Worm (Caenorhabditis elegans) whole organism, L4 larva: Measurements from ENCODE around the gene F56H9.9.

Experiments used
- F37D6.2 ChIP-seq: sonication (generic microtip); optimal IDR thresholded peaks from 2 replicates; lab custom pipeline; 2016; ENCODE audit warnings: mild to moderate bottlenecking, missing genetic modification characterization, missing compliant biosample characterization
- ceh-20 ChIP-seq: fragments of 200-800 bp; sonication (Bioruptor generic); IDR thresholded peaks from 2 replicates; pipeline ENCODE4 v1.3.6; 2022; ENCODE audit warnings: missing genetic modification reagents, missing genetic modification characterization, missing compliant biosample characterization
- ceh-44 ChIP-seq: fragments of 200-800 bp; sonication (Bioruptor generic); IDR thresholded peaks from 2 replicates; pipeline ENCODE4 v1.3.6; 2022; ENCODE audit warnings: missing genetic modification reagents, missing genetic modification characterization, missing compliant biosample characterization
- ctbp-1 ChIP-seq: fragments of 200-800 bp; sonication (Bioruptor generic); IDR thresholded peaks from 2 replicates; pipeline ENCODE4 v1.3.6; 2022; ENCODE audit warnings: missing genetic modification reagents, missing genetic modification characterization, missing compliant biosample characterization
- daf-8 ChIP-seq: fragments of 200-800 bp; sonication (Bioruptor generic); IDR thresholded peaks from 2 replicates; pipeline ENCODE4 v1.3.6; 2022; ENCODE audit warnings: missing genetic modification characterization, missing compliant biosample characterization
- egl-43 ChIP-seq: fragments of 200-800 bp; sonication (Bioruptor generic); IDR thresholded peaks from 2 replicates; pipeline ENCODE4 v1.3.6; 2022; ENCODE audit warnings: missing genetic modification reagents, missing genetic modification characterization, missing compliant biosample characterization
- nhr-11 ChIP-seq: fragments of 150-350 bp; optimal IDR thresholded peaks from 2 replicates; lab custom pipeline; 2014; ENCODE audit warnings: missing biosample characterization, missing genetic modification characterization
- pqm-1 ChIP-seq: sonication (generic microtip); optimal IDR thresholded peaks from 2 replicates; lab custom pipeline; 2017; ENCODE audit warnings: missing biosample characterization, missing genetic modification characterization
- tag-97 ChIP-seq: fragments of 200-800 bp; sonication (Bioruptor generic); IDR thresholded peaks from 2 replicates; pipeline ENCODE4 v1.3.6; 2022; ENCODE audit warnings: missing genetic modification characterization, missing compliant biosample characterization
- ztf-11 ChIP-seq: fragments of 150-350 bp; optimal IDR thresholded peaks from 2 replicates; lab custom pipeline; 2014; ENCODE audit warnings: missing biosample characterization, missing genetic modification characterization

DNA sequence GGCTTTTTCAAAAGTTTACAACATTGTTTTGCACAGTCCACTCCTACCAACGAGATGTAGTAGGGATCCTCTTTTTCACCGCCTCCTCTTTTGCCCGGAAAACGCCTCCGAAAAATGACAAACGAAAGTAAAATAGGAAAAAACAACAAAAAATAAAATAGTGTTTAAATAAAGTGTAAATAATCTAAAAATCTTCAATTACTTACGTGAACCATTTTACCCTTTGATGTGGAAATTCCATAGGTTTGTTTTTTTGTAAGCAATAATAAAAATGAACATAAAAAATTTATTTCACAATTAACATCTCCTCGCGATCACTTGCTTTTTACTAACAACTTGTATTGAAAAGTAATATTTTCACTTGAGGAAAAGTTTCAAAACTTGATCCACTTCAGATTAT lies 36.2 kb downstream of the F56H9.9 start, which contains the start of gene C14C10.1:
- TF ChIP-seq ztf-11 (tag; lab: Kevin White, UChicago) (no peak), egl-43 (GFP tag; lab: Robert Waterston, UW) (no peak), nhr-11 (tag; lab: Kevin White, UChicago) (no peak), ceh-44 (GFP tag; lab: Robert Waterston, UW) (no peak), ctbp-1 (GFP tag; lab: Robert Waterston, UW) (no peak), tag-97 (GFP tag; lab: Robert Waterston, UW) (no peak), pqm-1 (tag; lab: Kevin White, UChicago) (no peak), daf-8 (GFP tag; lab: Robert Waterston, UW) (no peak), F37D6.2 (no peak), ceh-20 (no peak)
